Worm (Caenorhabditis elegans): ENCODE results near the gene gmeb-2.

Gene gmeb-2

ce11 chrX:15841086-15841622 lies 37.7 kb upstream of the gmeb-2 start, which contains the start of gene serp-1.1 (continued):
- peak; percentile 82 for TF ChIP-seq nhr-237 (tag; optimal IDR thresholded peaks at IDR 0.05)

ce11 chrX:15842492-15842891 lies 36.4 kb upstream of the gmeb-2 start:
- TF ChIP-seq elt-3 (tag; optimal IDR thresholded peaks at IDR 0.05): no peak
- peak; percentile 10 for TF ChIP-seq nhr-47 (tag; optimal IDR thresholded peaks at IDR 0.05)
- TF ChIP-seq elt-2 (tag; optimal IDR thresholded peaks at IDR 0.05): peak; percentile 67
- no peak for TF ChIP-seq isw-1 (GFP tag; IDR thresholded peaks at IDR 0.05)
- no peak for TF ChIP-seq ceh-82 (tag; optimal IDR thresholded peaks at IDR 0.05)
- no peak for TF ChIP-seq fkh-10 (GFP tag; optimal IDR thresholded peaks at IDR 0.05)
- peak; percentile 58 for TF ChIP-seq nhr-71 (tag; optimal IDR thresholded peaks at IDR 0.05)
- peak; percentile 2 for TF ChIP-seq nhr-85 (tag)
- TF ChIP-seq lsy-2 (tag; optimal IDR thresholded peaks at IDR 0.05): peak; percentile 8 to 31
- TF ChIP-seq efl-1 (optimal IDR thresholded peaks at IDR 0.05): no peak
- no peak for TF ChIP-seq efl-1 (GFP tag; optimal IDR thresholded peaks at IDR 0.05 in 1 of 2)
- no peak for TF ChIP-seq dsc-1 (tag; optimal IDR thresholded peaks at IDR 0.05)

- TF ChIP-seq aly-2 (tag; optimal IDR thresholded peaks at IDR 0.05) (no peak), nhr-85 (tag) (no peak), egl-27 (tag; optimal IDR thresholded peaks at IDR 0.05) (no peak), nhr-90 (tag; optimal IDR thresholded peaks at IDR 0.05; ENCODE audit: poor library complexity) (no peak), elt-3 (tag; optimal IDR thresholded peaks at IDR 0.05) (no peak), Y116A8C.19 (tag; optimal IDR thresholded peaks at IDR 0.05; ENCODE audit: borderline replicate concordance) (no peak), ets-5 (GFP tag; IDR thresholded peaks at IDR 0.05) (no peak), lin-13 (GFP tag; optimal IDR thresholded peaks at IDR 0.05) (no peak), swsn-7 (tag; optimal IDR thresholded peaks at IDR 0.05) (no peak), lsy-2 (tag; optimal IDR thresholded peaks at IDR 0.05) (no peak)
These were observed 34.6 kb upstream of the gmeb-2 start for ce11 chrX:15844330-15844729.

- TF ChIP-seq nhr-11 (tag; optimal IDR thresholded peaks at IDR 0.05) (no peak), lin-35 (GFP tag; optimal IDR thresholded peaks at IDR 0.05) (peak in 1 of 2 experiments; percentile 15), elt-2 (tag; optimal IDR thresholded peaks at IDR 0.05) (peak; percentile 48)
These were observed 32.3 kb upstream of the gmeb-2 start for ce11 chrX:15846552-15846951.

- TF ChIP-seq blmp-1 (tag; optimal IDR thresholded peaks at IDR 0.05): peak; percentile 66
- TF ChIP-seq isw-1 (GFP tag; IDR thresholded peaks at IDR 0.05): no peak
- TF ChIP-seq nhr-20 (tag; optimal IDR thresholded peaks at IDR 0.05): peak; percentile 19
- no peak for TF ChIP-seq ceh-90 (tag; optimal IDR thresholded peaks at IDR 0.05)
- peak in 1 of 6 experiments; percentile 69 for TF ChIP-seq elt-3 (tag; optimal IDR thresholded peaks at IDR 0.05)
- no peak for TF ChIP-seq nhr-77 (tag; optimal IDR thresholded peaks at IDR 0.05)
- no peak for TF ChIP-seq C16A3.4 (tag; optimal IDR thresholded peaks at IDR 0.05)
- peak; percentile 8 for TF ChIP-seq nhr-71 (tag; optimal IDR thresholded peaks at IDR 0.05)
- no peak for TF ChIP-seq lin-15B (tag; optimal IDR thresholded peaks at IDR 0.05)
- no peak for TF ChIP-seq ces-1 (GFP tag; optimal IDR thresholded peaks at IDR 0.05)
- TF ChIP-seq efl-1 (optimal IDR thresholded peaks at IDR 0.05): no peak
- TF ChIP-seq efl-1 (GFP tag; optimal IDR thresholded peaks at IDR 0.05 in 1 of 2): peak in 1 of 2 experiments; percentile 41
- TF ChIP-seq snpc-4 (tag; optimal IDR thresholded peaks at IDR 0.05): no peak
- peak in 1 of 2 experiments; percentile 29 for TF ChIP-seq lin-35 (GFP tag; optimal IDR thresholded peaks at IDR 0.05)
- no peak for TF ChIP-seq xbp-1 (tag; optimal IDR thresholded peaks at IDR 0.05)
- TF ChIP-seq sox-4 (tag; optimal IDR thresholded peaks at IDR 0.05): no peak
- no peak for TF ChIP-seq lin-14 (GFP tag; optimal IDR thresholded peaks at IDR 0.05)
- no peak for TF ChIP-seq unc-130 (tag; optimal IDR thresholded peaks at IDR 0.05)
- TF ChIP-seq aha-1 (tag; optimal IDR thresholded peaks at IDR 0.05): no peak
- peak in 1 of 2 experiments; percentile 38 for TF ChIP-seq lsy-2 (tag; optimal IDR thresholded peaks at IDR 0.05)
- TF ChIP-seq elt-2 (tag; optimal IDR thresholded peaks at IDR 0.05): peak; percentile 54
These were observed 31.3 kb upstream of the gmeb-2 start, which contains the start of gene F59F4.3 for ce11 chrX:15847543-15848087. TSS of gene F59F4.3 (minus strand) at chrX:15847593.
